Fruit fly (Drosophila melanogaster): Measurements from ENCODE around the gene Hsp68.

Gene Hsp68

DNA sequence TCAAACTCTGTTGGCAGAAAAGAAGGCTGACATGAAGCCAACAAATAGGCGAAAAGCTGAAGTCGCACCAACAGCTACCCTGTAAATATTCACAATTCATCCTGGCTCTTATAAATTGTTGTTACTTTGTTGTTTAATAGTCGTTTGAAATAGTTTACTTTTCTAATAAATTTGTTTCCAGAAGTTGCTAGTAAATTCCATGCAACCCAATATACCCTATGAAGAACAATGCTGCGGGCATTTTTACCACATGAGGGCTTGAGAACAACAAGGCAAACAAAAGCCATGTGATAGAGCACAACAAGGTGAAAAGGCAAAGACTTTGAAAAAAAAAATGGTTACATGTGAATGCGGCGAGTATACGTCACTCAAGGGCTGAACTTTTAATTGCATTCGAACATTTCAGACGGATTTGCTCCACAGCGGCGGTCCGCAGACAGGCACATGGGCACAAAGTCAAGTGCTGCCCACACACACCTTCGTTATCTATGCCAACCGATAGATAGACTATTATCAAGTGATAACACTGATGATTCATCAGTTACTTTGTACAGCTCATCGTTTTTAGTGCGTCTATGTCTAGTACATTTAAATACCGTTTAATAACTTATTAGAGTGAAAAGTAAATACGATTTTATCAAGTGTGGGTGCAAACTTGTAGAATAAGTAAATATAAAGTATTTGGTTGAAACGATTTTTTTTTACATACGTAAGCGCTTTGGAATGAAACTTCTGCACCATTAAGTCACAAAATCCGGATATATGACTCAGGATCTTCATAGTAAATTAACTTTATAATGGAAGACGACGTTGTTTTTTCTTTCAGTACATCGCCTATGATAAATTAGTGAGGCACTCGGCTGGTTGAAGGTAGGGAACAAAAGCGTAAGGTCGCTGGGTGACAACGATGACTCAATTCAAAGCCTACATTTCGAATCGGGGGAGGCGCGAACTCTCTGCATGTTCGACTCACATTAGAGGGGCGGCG is 42.2 kb upstream of the Hsp68 start (continued):
- TF ChIP-seq Kr (GFP tag; optimal IDR thresholded peaks at IDR 0.05) (no peak), hbn (GFP tag; IDR thresholded peaks at IDR 0.05; ENCODE audit: partially characterized antibody) (no peak), CG6765 (GFP tag; optimal IDR thresholded peaks at IDR 0.05) (peak; percentile 13), ase (GFP tag; IDR thresholded peaks at IDR 0.05) (peak; percentile 75), CG14710 (tag; optimal IDR thresholded peaks at IDR 0.05) (peak; percentile 50), emc (GFP tag; optimal IDR thresholded peaks at IDR 0.05) (peak; percentile 64), CG10654 (GFP tag; optimal IDR thresholded peaks at IDR 0.05) (peak; percentile 35), luna (GFP tag; optimal IDR thresholded peaks at IDR 0.05) (peak; percentile 44), pb (GFP tag; optimal IDR thresholded peaks at IDR 0.05) (peak; percentile 69), dati (GFP tag; IDR thresholded peaks at IDR 0.05) (peak; percentile 36; the same call in 1 of the 2 replicates), chn (GFP tag; optimal IDR thresholded peaks at IDR 0.05) (peak; percentile 84), CG2120 (GFP tag; optimal IDR thresholded peaks at IDR 0.05) (peak; percentile 90), CG10267 (tag; optimal IDR thresholded peaks at IDR 0.05) (peak; percentile 59), toy (GFP tag; IDR thresholded peaks at IDR 0.05) (no peak), ash1 (GFP tag; optimal IDR thresholded peaks at IDR 0.05) (no peak), croc (GFP tag; conservative IDR thresholded peaks at IDR 0.05) (no peak; the same call in 2 of the 3 replicates), schlank (tag; optimal IDR thresholded peaks at IDR 0.05) (peak; percentile 41), ato (GFP tag; IDR thresholded peaks at IDR 0.05; ENCODE audit: partially characterized antibody) (no peak), gfzf (GFP tag; optimal IDR thresholded peaks at IDR 0.05) (no peak), CG9876 (GFP tag; optimal IDR thresholded peaks at IDR 0.05) (peak; percentile 72), CG8290 (GFP tag; optimal IDR thresholded peaks at IDR 0.05) (no peak), CG8290 (tag; optimal IDR thresholded peaks at IDR 0.05) (peak in 1 of 2 experiments; percentile 81), Med (GFP tag) (peak; percentile 98), CG12769 (tag; optimal IDR thresholded peaks at IDR 0.05) (peak; percentile 89), Awh (GFP tag; IDR thresholded peaks at IDR 0.05) (peak; percentile 70; the same call in 1 of the 2 replicates), prd (optimal IDR thresholded peaks at IDR 0.05) (no peak), prd (GFP tag; IDR thresholded peaks at IDR 0.05) (peak; percentile 89), Lim3 (GFP tag; IDR thresholded peaks at IDR 0.05) (peak; percentile 62; the same call in 1 of the 2 replicates), CG5953 (GFP tag; IDR thresholded peaks at IDR 0.05) (peak; percentile 77), gem (tag; optimal IDR thresholded peaks at IDR 0.05) (peak; percentile 81), CG7271 (tag; optimal IDR thresholded peaks at IDR 0.05) (no peak), zen2 (GFP tag; IDR thresholded peaks at IDR 0.05; ENCODE audit: partially characterized antibody) (no peak), tap (tag; optimal IDR thresholded peaks at IDR 0.05) (peak; percentile 77), tll (GFP tag; optimal IDR thresholded peaks at IDR 0.05) (no peak), cas (GFP tag; IDR thresholded peaks at IDR 0.05) (peak; percentile 60; the same call in 1 of the 2 replicates), CG42726 (GFP tag; IDR thresholded peaks at IDR 0.05; ENCODE audit: partially characterized antibody) (no peak), mld (GFP tag; IDR thresholded peaks at IDR 0.05; ENCODE audit: partially characterized antibody) (no peak), tup (GFP tag; optimal IDR thresholded peaks at IDR 0.05) (peak; percentile 43), CG8281 (tag; optimal IDR thresholded peaks at IDR 0.05) (peak; percentile 23), CG11695 (GFP tag; IDR thresholded peaks at IDR 0.05) (peak; percentile 82), disco-r (GFP tag; optimal IDR thresholded peaks at IDR 0.05) (peak; percentile 39), grau (tag; optimal IDR thresholded peaks at IDR 0.05) (peak; percentile 79), bigmax (GFP tag; optimal IDR thresholded peaks at IDR 0.05) (no peak), ab (GFP tag; optimal IDR thresholded peaks at IDR 0.05) (peak; percentile 1), Opbp (GFP tag; IDR thresholded peaks at IDR 0.05; ENCODE audit: partially characterized antibody) (no peak), Lhr (GFP tag; optimal IDR thresholded peaks at IDR 0.05) (peak; percentile 16), Tbp (GFP tag; optimal IDR thresholded peaks at IDR 0.05) (no peak), zf30C (GFP tag; optimal IDR thresholded peaks at IDR 0.05) (peak; percentile 9)

Data from whole organism, embryonic.